Worm (Caenorhabditis elegans): ENCODE data around the gene ZK856.11.

The ZK856.11 gene

ce11 chrV:10203435-10204009, 1.2 kb downstream of the ZK856.11 start, which contains the start of gene chpf-1 (continued):
- TF ChIP-seq mep-1 (tag; optimal IDR thresholded peaks at IDR 0.05) (peak; percentile 14), nhr-11 (tag; optimal IDR thresholded peaks at IDR 0.05) (no peak), mdl-1 (tag; optimal IDR thresholded peaks at IDR 0.05) (peak in 1 of 2 experiments; percentile 46), attf-4 (tag; optimal IDR thresholded peaks at IDR 0.05) (no peak), lin-29 (GFP tag; IDR thresholded peaks at IDR 0.05) (no peak), nhr-77 (tag; optimal IDR thresholded peaks at IDR 0.05) (no peak), lin-38 (GFP tag; IDR thresholded peaks at IDR 0.05) (no peak), nhr-102 (tag; optimal IDR thresholded peaks at IDR 0.05) (no peak), lin-1 (GFP tag; IDR thresholded peaks at IDR 0.05) (0 out of 2 replicates have a peak, but pooled peaks have one; percentile 42), ceh-20 (GFP tag; IDR thresholded peaks at IDR 0.05) (no peak), ceh-82 (tag; optimal IDR thresholded peaks at IDR 0.05) (no peak), dmd-6 (GFP tag; IDR thresholded peaks at IDR 0.05) (peak; percentile 33; the same call in 1 of the 2 replicates)

- TF ChIP-seq arid-1 (GFP tag; conservative IDR thresholded peaks at IDR 0.05) (no peak), ama-1 (optimal IDR thresholded peaks at IDR 0.05) (peak; percentile 49), daf-16 (GFP tag; optimal IDR thresholded peaks at IDR 0.05) (no peak), daf-16 (tag; optimal IDR thresholded peaks at IDR 0.05) (peak; percentile 62), vab-7 (GFP tag; IDR thresholded peaks at IDR 0.05) (no peak)
Measured at ce11 chrV:10202340-10202739, 2.4 kb downstream of the ZK856.11 start.

ce11 chrV:10201913-10202312, 2.8 kb downstream of the ZK856.11 start, which contains the start of gene ZK856.7:
Gene ZK856.7 (plus strand): TSS chrV:10202098.
- TF ChIP-seq lsy-2 (tag; optimal IDR thresholded peaks at IDR 0.05) (peak in 1 of 2 experiments; percentile 46), nhr-28 (tag; optimal IDR thresholded peaks at IDR 0.05) (peak; percentile 82), dve-1 (tag; optimal IDR thresholded peaks at IDR 0.05; ENCODE audit: insufficient read depth) (peak; percentile 51), dmd-9 (GFP tag; IDR thresholded peaks at IDR 0.05) (0 out of 2 replicates have a peak, but pooled peaks have one; percentile 42), nhr-76 (tag; optimal IDR thresholded peaks at IDR 0.05) (no peak), T26A8.4 (GFP tag; IDR thresholded peaks at IDR 0.05) (no peak), unc-62 (GFP tag; optimal IDR thresholded peaks at IDR 0.05 in 1 of 2) (peak in 1 of 2 experiments; percentile 73), unc-62 (tag; optimal IDR thresholded peaks at IDR 0.05) (no peak), tra-1 (GFP tag; IDR thresholded peaks at IDR 0.05) (no peak), mdl-1 (tag; optimal IDR thresholded peaks at IDR 0.05) (peak in 1 of 2 experiments; percentile 18), aha-1 (tag) (peak; percentile 8), spr-3 (GFP tag; optimal IDR thresholded peaks at IDR 0.05) (no peak)

ce11 chrV:10198386-10198785, 6.4 kb downstream of the ZK856.11 start, which contains the start of gene ZK856.6:
Gene ZK856.6 (plus strand): TSS chrV:10198686.
- TF ChIP-seq ztf-7 (tag; optimal IDR thresholded peaks at IDR 0.05) = no peak

- TF ChIP-seq unc-62 (GFP tag; optimal IDR thresholded peaks at IDR 0.05 in 1 of 2) (peak in 1 of 2 experiments; percentile 13), unc-62 (tag; optimal IDR thresholded peaks at IDR 0.05) (no peak), php-3 (GFP tag; IDR thresholded peaks at IDR 0.05) (peak; percentile 14; the same call in 1 of the 2 replicates), nhr-10 (tag; optimal IDR thresholded peaks at IDR 0.05) (no peak), aha-1 (tag) (peak; percentile 41), spr-1 (tag; optimal IDR thresholded peaks at IDR 0.05) (no peak), nhr-28 (tag; optimal IDR thresholded peaks at IDR 0.05) (peak; percentile 23), daf-16 (GFP tag; optimal IDR thresholded peaks at IDR 0.05) (no peak), daf-16 (tag; optimal IDR thresholded peaks at IDR 0.05) (peak; percentile 91), nhr-41 (GFP tag; IDR thresholded peaks at IDR 0.05) (no peak), pqm-1 (tag; optimal IDR thresholded peaks at IDR 0.05) (peak; percentile 11), attf-4 (tag; optimal IDR thresholded peaks at IDR 0.05) (no peak)
Measured at ce11 chrV:10191242-10191641, 13.5 kb downstream of the ZK856.11 start.

Data from whole organism, L4 larva.